Fruit fly (Drosophila melanogaster): Measurements from ENCODE around the gene CG14937.

DNA sequence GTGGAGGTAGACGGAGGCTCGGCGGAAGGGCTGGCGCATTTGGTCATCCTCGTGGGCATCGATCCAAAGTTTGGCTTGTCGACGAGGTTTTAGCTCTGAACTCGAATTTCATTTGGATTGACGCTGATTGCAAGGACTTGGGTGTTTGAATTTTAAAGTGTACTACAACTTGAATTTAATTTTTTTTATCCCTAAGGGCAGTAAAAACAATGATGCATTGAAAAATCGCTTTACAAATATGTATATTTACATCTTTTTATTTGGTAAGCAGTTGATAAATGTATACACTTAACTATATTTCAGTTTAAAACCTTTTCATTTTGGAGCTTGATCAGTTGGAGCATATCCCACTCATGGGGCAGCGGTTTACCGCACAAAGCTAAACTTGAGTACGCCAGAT lies 1.6 kb downstream of the CG14937 start, which contains the start of gene Tsp33B:
- TF ChIP-seq Aef1 (GFP tag; IDR thresholded peaks at IDR 0.05) (no peak), Abd-B (GFP tag; optimal IDR thresholded peaks at IDR 0.05) (no peak), hb (GFP tag; IDR thresholded peaks at IDR 0.05; ENCODE audit: partially characterized antibody) (no peak), row (GFP tag; IDR thresholded peaks at IDR 0.05) (no peak), CG9932 (GFP tag; IDR thresholded peaks at IDR 0.05) (no peak), CG5180 (GFP tag; optimal IDR thresholded peaks at IDR 0.05) (no peak), CG16815 (GFP tag; optimal IDR thresholded peaks at IDR 0.05) (no peak), crc (GFP tag; optimal IDR thresholded peaks at IDR 0.05) (no peak)
